Fruit fly (Drosophila melanogaster) whole organism, embryonic: Measurements from ENCODE around the gene Dpm1.

Experiments
- Aef1 ChIP-seq: fragments of 200-800 bp; sonication (Bioruptor generic); IDR thresholded peaks from 3 replicates; pipeline ENCODE4 v1.3.6; 2022; ENCODE audit warnings: missing biosample characterization, missing genetic modification characterization
- CG10267 ChIP-seq: fragments of 200-800 bp; sonication (Bioruptor generic); optimal IDR thresholded peaks from 2 replicates; lab custom pipeline; 2018; ENCODE audit warnings: missing biosample characterization, mild to moderate bottlenecking, missing genetic modification characterization, moderate library complexity
- CG10274 ChIP-seq: fragments of 200-800 bp; sonication (Bioruptor generic); optimal IDR thresholded peaks from 3 replicates; lab custom pipeline; 2017; ENCODE audit warnings: missing biosample characterization, mild to moderate bottlenecking, missing genetic modification characterization
- CG10543 ChIP-seq: fragments of 200-800 bp; sonication (Bioruptor generic); optimal IDR thresholded peaks from 3 replicates; lab custom pipeline; 2017; ENCODE audit warnings: missing biosample characterization, mild to moderate bottlenecking, missing genetic modification characterization, moderate library complexity
- CG12071 ChIP-seq: fragments of 200-800 bp; sonication (Bioruptor generic); optimal IDR thresholded peaks from 3 replicates; lab custom pipeline; 2018; ENCODE audit warnings: missing biosample characterization, mild to moderate bottlenecking, missing genetic modification characterization
- CG12391 ChIP-seq: fragments of 200-800 bp; sonication (Bioruptor generic); optimal IDR thresholded peaks from 3 replicates; lab custom pipeline; 2018; ENCODE audit warnings: missing biosample characterization, mild to moderate bottlenecking, missing genetic modification characterization, moderate library complexity
- CG13775 ChIP-seq: fragments of 200-800 bp; sonication (Bioruptor generic); optimal IDR thresholded peaks from 3 replicates; lab custom pipeline; 2017; ENCODE audit warnings: missing biosample characterization, mild to moderate bottlenecking, missing genetic modification characterization
- CG14710 ChIP-seq: fragments of 200-800 bp; sonication (Bioruptor generic); optimal IDR thresholded peaks from 3 replicates; lab custom pipeline; 2019; ENCODE audit warnings: missing biosample characterization, mild to moderate bottlenecking, missing genetic modification characterization, moderate library complexity
- CG16863 ChIP-seq: fragments of 200-800 bp; sonication (Bioruptor generic); optimal IDR thresholded peaks from 3 replicates; lab custom pipeline; 2016; ENCODE audit warnings: missing biosample characterization, missing genetic modification characterization
- CG18476 ChIP-seq: fragments of 200-800 bp; sonication (Bioruptor generic); optimal IDR thresholded peaks from 2 replicates; lab custom pipeline; 2016; ENCODE audit warnings: missing biosample characterization, mild to moderate bottlenecking, missing genetic modification characterization
- CG18764 ChIP-seq: fragments of 200-800 bp; sonication (Bioruptor generic); optimal IDR thresholded peaks from 3 replicates; lab custom pipeline; 2016; ENCODE audit warnings: missing biosample characterization, missing genetic modification characterization
- CG2202 ChIP-seq: fragments of 200-800 bp; sonication (Bioruptor generic); optimal IDR thresholded peaks from 2 replicates; lab custom pipeline; 2018; ENCODE audit warnings: missing biosample characterization, mild to moderate bottlenecking, missing genetic modification characterization
- CG34376 ChIP-seq: fragments of 200-800 bp; sonication (Bioruptor generic); optimal IDR thresholded peaks from 2 replicates; lab custom pipeline; 2018; ENCODE audit warnings: missing biosample characterization, mild to moderate bottlenecking, missing genetic modification characterization
- CG42726 ChIP-seq: fragments of 200-800 bp; sonication (Bioruptor generic); IDR thresholded peaks from 2 replicates; pipeline ENCODE4 v1.3.6; 2022; ENCODE audit warnings: missing biosample characterization, missing genetic modification characterization; ENCODE audit not compliant: partially characterized antibody
- CG4820 ChIP-seq: fragments of 200-800 bp; sonication (Bioruptor generic); optimal IDR thresholded peaks from 3 replicates; lab custom pipeline; 2016; ENCODE audit warnings: missing biosample characterization, missing genetic modification characterization
- CG6175 ChIP-seq: fragments of 200-800 bp; sonication (Bioruptor generic); IDR thresholded peaks from 3 replicates; pipeline ENCODE4 v1.3.6; 2022; ENCODE audit warnings: missing biosample characterization, missing genetic modification characterization
- CG7357 ChIP-seq: fragments of 200-800 bp; sonication (Bioruptor generic); IDR thresholded peaks from 3 replicates; pipeline ENCODE4 v1.3.6; 2022; ENCODE audit warnings: missing biosample characterization, missing genetic modification characterization
- CG9609 ChIP-seq: fragments of 200-800 bp; sonication (Bioruptor generic); optimal IDR thresholded peaks from 3 replicates; lab custom pipeline; 2016; ENCODE audit warnings: missing biosample characterization, missing genetic modification characterization
- CG9727 ChIP-seq: fragments of 200-800 bp; sonication (Bioruptor generic); optimal IDR thresholded peaks from 3 replicates; lab custom pipeline; 2017; ENCODE audit warnings: missing biosample characterization, mild to moderate bottlenecking, missing genetic modification characterization
- D19B ChIP-seq: fragments of 200-800 bp; sonication (Bioruptor generic); optimal IDR thresholded peaks from 2 replicates; lab custom pipeline; 2017; ENCODE audit warnings: missing biosample characterization, mild to moderate bottlenecking, missing genetic modification characterization
- Dbx ChIP-seq: fragments of 200-800 bp; sonication (Bioruptor generic); IDR thresholded peaks from 3 replicates; pipeline ENCODE4 v1.3.6; 2022; ENCODE audit warnings: missing biosample characterization, missing genetic modification characterization
- Hr3 ChIP-seq: fragments of 200-800 bp; sonication (Bioruptor generic); optimal IDR thresholded peaks from 3 replicates; lab custom pipeline; 2016; ENCODE audit warnings: missing biosample characterization, missing genetic modification characterization
- Hr78 ChIP-seq, 2 experiments: fragments of 200-800 bp in 1 of 2; fragments of >200 bp in 1 of 2; sonication (Bioruptor generic) in 1 of 2; optimal IDR thresholded peaks; 2 replicates each; lab custom pipeline; 2017 to 2019; ENCODE audit warnings: missing biosample characterization in 2 of 2, missing genetic modification characterization in 2 of 2, mild to moderate bottlenecking in 1 of 2, moderate library complexity in 1 of 2
- Hsf ChIP-seq: fragments of 200-800 bp; sonication (Bioruptor generic); optimal IDR thresholded peaks from 3 replicates; lab custom pipeline; 2016; ENCODE audit warnings: missing biosample characterization, missing genetic modification characterization
- MTF-1 ChIP-seq: fragments of 200-800 bp; sonication (Bioruptor generic); optimal IDR thresholded peaks from 2 replicates; lab custom pipeline; 2018; ENCODE audit warnings: missing biosample characterization, mild to moderate bottlenecking, missing genetic modification characterization, borderline replicate concordance
- Med ChIP-seq: fragments of 200-800 bp; sonication (Bioruptor generic); peaks from one replicate; lab custom pipeline; 2016; ENCODE audit warnings: missing biosample characterization, missing genetic modification characterization, mild to moderate bottlenecking, inconsistent platforms, moderate library complexity
- Pdp1 ChIP-seq, 2 experiments: fragments of 200-800 bp; sonication (Bioruptor generic); optimal IDR thresholded peaks; 3 replicates each; lab custom pipeline; 2016; ENCODE audit warnings: missing biosample characterization in 2 of 2, missing genetic modification characterization in 2 of 2, mild to moderate bottlenecking in 1 of 2, moderate library complexity in 1 of 2
- Rx ChIP-seq: fragments of 200-800 bp; sonication (Bioruptor generic); IDR thresholded peaks from 2 replicates; pipeline ENCODE4 v1.3.6; 2022; ENCODE audit warnings: missing biosample characterization, missing genetic modification characterization
- Sin3A ChIP-seq: fragments of >200 bp; optimal IDR thresholded peaks from 2 replicates; lab custom pipeline; 2018
- Spps ChIP-seq: fragments of 200-800 bp; sonication (Bioruptor generic); optimal IDR thresholded peaks from 2 replicates; lab custom pipeline; 2018; ENCODE audit warnings: missing biosample characterization, mild to moderate bottlenecking, missing genetic modification characterization
- cas ChIP-seq: fragments of 200-800 bp; sonication (Bioruptor generic); IDR thresholded peaks from 2 replicates; pipeline ENCODE4 v1.3.6; 2022; ENCODE audit warnings: missing biosample characterization, missing genetic modification characterization
- dmrt11E ChIP-seq: fragments of 200-800 bp; sonication (Bioruptor generic); optimal IDR thresholded peaks from 3 replicates; lab custom pipeline; 2018; ENCODE audit warnings: missing biosample characterization, mild to moderate bottlenecking, missing genetic modification characterization, moderate library complexity
- ewg ChIP-seq: fragments of 200-800 bp; sonication (Bioruptor generic); optimal IDR thresholded peaks from 3 replicates; lab custom pipeline; 2017; ENCODE audit warnings: mild to moderate bottlenecking, missing biosample characterization, missing genetic modification reagents, missing genetic modification characterization
- exex ChIP-seq: fragments of 200-800 bp; sonication (Bioruptor generic); optimal IDR thresholded peaks from 4 replicates; lab custom pipeline; 2018; ENCODE audit warnings: missing biosample characterization, mild to moderate bottlenecking, missing genetic modification characterization, moderate library complexity
- hbn ChIP-seq: fragments of 200-800 bp; sonication (Bioruptor generic); IDR thresholded peaks from 2 replicates; pipeline ENCODE4 v1.3.6; 2022; ENCODE audit warnings: missing biosample characterization, missing genetic modification characterization; ENCODE audit not compliant: partially characterized antibody
- her ChIP-seq: fragments of 200-800 bp; sonication (Bioruptor generic); optimal IDR thresholded peaks from 2 replicates; lab custom pipeline; 2016; ENCODE audit warnings: missing biosample characterization, missing genetic modification characterization
- hth ChIP-seq: fragments of >200 bp; optimal IDR thresholded peaks from 2 replicates; lab custom pipeline; 2017; ENCODE audit warnings: inconsistent platforms
- ind ChIP-seq: fragments of 200-800 bp; sonication (Bioruptor generic); optimal IDR thresholded peaks from 3 replicates; lab custom pipeline; 2016; ENCODE audit warnings: missing biosample characterization, missing genetic modification characterization
- org-1 ChIP-seq: fragments of 200-800 bp; sonication (Bioruptor generic); optimal IDR thresholded peaks from 2 replicates; lab custom pipeline; 2017; ENCODE audit warnings: missing biosample characterization, missing genetic modification characterization
- pan ChIP-seq, 4 experiments: fragments of >200 bp in 3 of 4; fragments of 200-800 bp in 1 of 4; sonication (Bioruptor generic) in 1 of 4; optimal IDR thresholded peaks in 3 of 4; IDR thresholded peaks in 1 of 4; 2 replicates each; pipeline versions ENCODE4 v1.3.6 to Lab custom; 2017 to 2022; ENCODE audit warnings: missing biosample characterization in 2 of 4, missing genetic modification characterization in 2 of 4, mixed read lengths in 1 of 4
- phol ChIP-seq: fragments of 200-800 bp; sonication (Bioruptor generic); optimal IDR thresholded peaks from 3 replicates; lab custom pipeline; 2018; ENCODE audit warnings: missing biosample characterization, mild to moderate bottlenecking, missing genetic modification characterization, moderate library complexity
- pnt ChIP-seq: fragments of 200-800 bp; sonication (Bioruptor generic); optimal IDR thresholded peaks from 3 replicates; lab custom pipeline; 2016; ENCODE audit warnings: missing biosample characterization, missing genetic modification characterization
- row ChIP-seq: fragments of 200-800 bp; sonication (Bioruptor generic); IDR thresholded peaks from 3 replicates; pipeline ENCODE4 v1.3.6; 2022; ENCODE audit warnings: missing biosample characterization, missing genetic modification characterization
- schlank ChIP-seq: fragments of 200-800 bp; sonication (Bioruptor generic); optimal IDR thresholded peaks from 2 replicates; lab custom pipeline; 2018; ENCODE audit warnings: missing biosample characterization, mild to moderate bottlenecking, missing genetic modification characterization
- sd ChIP-seq: fragments of 200-800 bp; sonication (Bioruptor generic); optimal IDR thresholded peaks from 3 replicates; lab custom pipeline; 2018; ENCODE audit warnings: missing biosample characterization, mild to moderate bottlenecking, missing genetic modification characterization, moderate library complexity
- slp2 ChIP-seq: fragments of 200-800 bp; sonication (Bioruptor generic); optimal IDR thresholded peaks from 2 replicates; lab custom pipeline; 2016; ENCODE audit warnings: missing biosample characterization, missing genetic modification characterization
- sob ChIP-seq: fragments of 200-800 bp; sonication (Bioruptor generic); IDR thresholded peaks from 2 replicates; pipeline ENCODE4 v1.3.6; 2022; ENCODE audit warnings: missing biosample characterization, missing genetic modification characterization
- ttk ChIP-seq: fragments of 200-800 bp; sonication (Bioruptor generic); IDR thresholded peaks from 2 replicates; pipeline ENCODE4 v2.1.2; 2022; ENCODE audit warnings: missing biosample characterization, missing genetic modification characterization
- vfl ChIP-seq: fragments of 200-800 bp; sonication (Bioruptor generic); optimal IDR thresholded peaks from 2 replicates; lab custom pipeline; 2016; ENCODE audit warnings: missing biosample characterization, missing genetic modification characterization
- vnd ChIP-seq: fragments of 200-800 bp; sonication (Bioruptor generic); IDR thresholded peaks from 3 replicates; pipeline ENCODE4 v1.3.6; 2022; ENCODE audit warnings: missing biosample characterization, missing genetic modification characterization; ENCODE audit not compliant: partially characterized antibody
- wek ChIP-seq: fragments of 200-800 bp; sonication (Bioruptor generic); optimal IDR thresholded peaks from 3 replicates; lab custom pipeline; 2018; ENCODE audit warnings: missing biosample characterization, mild to moderate bottlenecking, missing genetic modification characterization, moderate library complexity

The Dpm1 gene

dm6 chr2L:19508361-19508918, 17.7 kb downstream of the Dpm1 start, which contains the start of gene cyst (continued):
- no peak for TF ChIP-seq slp2
- TF ChIP-seq dmrt11E (tag; lab: Kevin White, UChicago) = no peak
- TF ChIP-seq Spps (tag; lab: Kevin White, UChicago) = no peak
- peak in 1 of 2 experiments; percentile 17 for TF ChIP-seq Pdp1 (GFP tag; optimal IDR thresholded peaks at IDR 0.05; lab: Kevin White, UChicago)
- TF ChIP-seq CG14710 (tag; lab: Kevin White, UChicago) = peak; percentile 63
- peak; percentile 12 for TF ChIP-seq CG9727 (GFP tag; lab: Kevin White, UChicago)
- no peak for TF ChIP-seq CG13775
- TF ChIP-seq CG12391 (tag; lab: Kevin White, UChicago) = peak; percentile 7
- peak; percentile 97 for TF ChIP-seq vnd (GFP tag; lab: Robert Waterston, UW)
- no peak for TF ChIP-seq CG18476 (GFP tag; lab: Kevin White, UChicago)
- TF ChIP-seq vfl (GFP tag; lab: Kevin White, UChicago) = peak; percentile 44
- TF ChIP-seq ttk (GFP tag; lab: Robert Waterston, UW) = no peak
- no peak for TF ChIP-seq ewg (GFP tag; lab: Kevin White, UChicago)
- peak; percentile 12 for TF ChIP-seq CG4820 (GFP tag; lab: Kevin White, UChicago)
- TF ChIP-seq sob = peak; percentile 62
- peak; percentile 18 for TF ChIP-seq Hsf
- no peak for TF ChIP-seq cas (GFP tag; lab: Robert Waterston, UW)
- peak; percentile 28 for TF ChIP-seq ind (GFP tag; lab: Kevin White, UChicago)
- no peak for TF ChIP-seq Hr78 (GFP tag; optimal IDR thresholded peaks at IDR 0.05; lab: Kevin White, UChicago)
- peak; percentile 95 for TF ChIP-seq CG10267
- peak; percentile 96 for TF ChIP-seq hbn (GFP tag; lab: Robert Waterston, UW)
- peak; percentile 37 for TF ChIP-seq CG9609 (GFP tag; lab: Kevin White, UChicago)
- TF ChIP-seq CG18764 (GFP tag; lab: Kevin White, UChicago) = no peak
- no peak for TF ChIP-seq pan (optimal IDR thresholded peaks at IDR 0.05; lab: Kevin White, UChicago)
- no peak for TF ChIP-seq pan (GFP tag; optimal IDR thresholded peaks at IDR 0.05 in 1 of 2, IDR thresholded peaks at IDR 0.05 in 1 of 2)
- TF ChIP-seq wek (GFP tag; lab: Kevin White, UChicago) = no peak
- no peak for TF ChIP-seq hth (lab: Kevin White, UChicago)
- no peak for TF ChIP-seq Hr3 (GFP tag; lab: Kevin White, UChicago)
- TF ChIP-seq CG12071 (GFP tag; lab: Kevin White, UChicago) = no peak
- TF ChIP-seq CG2202 (tag; lab: Kevin White, UChicago) = no peak
- no peak for TF ChIP-seq pnt (GFP tag; lab: Kevin White, UChicago)
- no peak for TF ChIP-seq CG7357
- peak; percentile 68; the same call in 1 of the 3 replicates for TF ChIP-seq Dbx
- no peak for TF ChIP-seq CG10274
- TF ChIP-seq Aef1 (GFP tag; lab: Robert Waterston, UW) = peak; percentile 21; the same call in 1 of the 3 replicates
- TF ChIP-seq CG6175 (GFP tag; lab: Robert Waterston, UW) = no peak
- no peak for TF ChIP-seq org-1 (GFP tag; lab: Kevin White, UChicago)
- peak; percentile 97 for TF ChIP-seq CG42726 (GFP tag; lab: Robert Waterston, UW)

DNA sequence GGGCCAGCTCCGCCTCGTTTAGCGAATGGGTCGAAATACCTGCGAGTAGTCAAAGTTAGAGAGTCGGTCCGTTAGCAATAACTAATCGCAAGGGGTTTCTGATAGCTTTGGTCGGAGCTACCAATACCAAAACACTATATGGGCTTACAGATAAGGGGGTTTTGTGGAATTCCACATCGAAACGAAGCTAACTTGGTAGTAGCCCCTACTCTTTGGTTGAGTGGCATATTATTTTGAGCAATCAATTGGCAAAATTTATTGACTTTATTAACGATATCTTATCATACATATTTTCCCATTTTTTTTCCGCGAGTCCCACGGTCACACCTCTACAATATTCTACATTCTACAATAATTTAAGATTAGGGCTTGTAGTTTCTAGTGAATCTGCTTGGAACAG, 19.8 kb downstream of the Dpm1 start:
- TF ChIP-seq schlank (no peak), MTF-1 (no peak), CG16863 (GFP tag; lab: Kevin White, UChicago) (no peak), row (GFP tag; lab: Robert Waterston, UW) (peak; percentile 35; the same call in 1 of the 3 replicates), sd (tag; lab: Kevin White, UChicago) (peak; percentile 96), phol (tag; lab: Kevin White, UChicago) (no peak), Sin3A (lab: Kevin White, UChicago) (no peak), D19B (GFP tag; lab: Kevin White, UChicago) (no peak), Aef1 (GFP tag; lab: Robert Waterston, UW) (no peak), Rx (GFP tag; lab: Robert Waterston, UW) (no peak), CG12391 (tag; lab: Kevin White, UChicago) (no peak), exex (peak; percentile 70), Med (GFP tag; lab: Kevin White, UChicago) (peak; percentile 8), her (GFP tag; lab: Kevin White, UChicago) (no peak), CG10543 (GFP tag; lab: Kevin White, UChicago) (peak; percentile 43), CG34376 (peak; percentile 47)
